Fruit fly (Drosophila melanogaster) whole organism, embryonic: ENCODE data around the gene CG42759.

ENCODE experiments used
- Bgb ChIP-seq: fragments of 200-800 bp; sonication (Bioruptor generic); IDR thresholded peaks from 2 replicates; pipeline ENCODE4 v1.3.6; 2022; ENCODE audit warnings: missing biosample characterization, missing genetic modification characterization; ENCODE audit not compliant: partially characterized antibody
- BtbVII ChIP-seq: fragments of 200-800 bp; sonication (Bioruptor generic); optimal IDR thresholded peaks from 3 replicates; lab custom pipeline; 2017; ENCODE audit warnings: missing biosample characterization, mild to moderate bottlenecking, missing genetic modification characterization
- CG12659 ChIP-seq: fragments of 200-800 bp; sonication (Bioruptor generic); optimal IDR thresholded peaks from 3 replicates; lab custom pipeline; 2017; ENCODE audit warnings: mild to moderate bottlenecking, missing biosample characterization, missing genetic modification reagents, missing genetic modification characterization
- CG12744 ChIP-seq: fragments of 200-800 bp; sonication (Bioruptor generic); optimal IDR thresholded peaks from 2 replicates; lab custom pipeline; 2016; ENCODE audit warnings: missing biosample characterization, missing genetic modification characterization
- CG13287 ChIP-seq: fragments of 200-800 bp; sonication (Bioruptor generic); IDR thresholded peaks from 2 replicates; pipeline ENCODE4 v1.3.6; 2022; ENCODE audit warnings: missing biosample characterization, missing genetic modification characterization; ENCODE audit not compliant: partially characterized antibody
- CG14441 ChIP-seq: fragments of 200-800 bp; sonication (Bioruptor generic); IDR thresholded peaks from 2 replicates; pipeline ENCODE4 v1.3.6; 2022; ENCODE audit warnings: missing biosample characterization, missing genetic modification characterization
- CG15479 ChIP-seq: fragments of 200-800 bp; sonication (Bioruptor generic); optimal IDR thresholded peaks from 3 replicates; lab custom pipeline; 2019; ENCODE audit warnings: missing biosample characterization, mild to moderate bottlenecking, missing genetic modification characterization, moderate library complexity
- CG16813 ChIP-seq: fragments of 200-800 bp; sonication (Bioruptor generic); IDR thresholded peaks from 3 replicates; pipeline ENCODE4 v1.3.6; 2022; ENCODE audit warnings: missing biosample characterization, missing genetic modification characterization; ENCODE audit not compliant: partially characterized antibody
- CG1792 ChIP-seq: fragments of 200-800 bp; sonication (Bioruptor generic); optimal IDR thresholded peaks from 2 replicates; lab custom pipeline; 2016; ENCODE audit warnings: missing biosample characterization, missing genetic modification characterization
- CG18764 ChIP-seq: fragments of 200-800 bp; sonication (Bioruptor generic); optimal IDR thresholded peaks from 3 replicates; lab custom pipeline; 2016; ENCODE audit warnings: missing biosample characterization, missing genetic modification characterization
- CG3065 ChIP-seq: fragments of 200-800 bp; sonication (Bioruptor generic); optimal IDR thresholded peaks from 2 replicates; lab custom pipeline; 2016; ENCODE audit warnings: missing biosample characterization, missing genetic modification characterization
- CG34422 ChIP-seq: fragments of 200-800 bp; sonication (Bioruptor generic); IDR thresholded peaks from 3 replicates; pipeline ENCODE4 v1.3.6; 2022; ENCODE audit warnings: missing biosample characterization, missing genetic modification characterization
- CG3847 ChIP-seq: fragments of 200-800 bp; sonication (Bioruptor generic); IDR thresholded peaks from 2 replicates; pipeline ENCODE4 v1.3.6; 2022; ENCODE audit warnings: missing biosample characterization, missing genetic modification characterization
- CG9817 ChIP-seq: fragments of 200-800 bp; sonication (Bioruptor generic); optimal IDR thresholded peaks from 2 replicates; lab custom pipeline; 2018; ENCODE audit warnings: missing biosample characterization, mild to moderate bottlenecking, missing genetic modification characterization, moderate library complexity
- D19A ChIP-seq: fragments of 200-800 bp; optimal IDR thresholded peaks from 3 replicates; lab custom pipeline; 2019; ENCODE audit warnings: missing biosample characterization, mild to moderate bottlenecking, missing genetic modification characterization, moderate library complexity
- E2f1 ChIP-seq: fragments of 200-800 bp; sonication (Bioruptor generic); IDR thresholded peaks from 2 replicates; pipeline ENCODE4 v1.3.6; 2022; ENCODE audit warnings: missing biosample characterization, missing genetic modification characterization
- Ets97D ChIP-seq: fragments of 200-800 bp; sonication (Bioruptor generic); optimal IDR thresholded peaks from 3 replicates; lab custom pipeline; 2016; ENCODE audit warnings: missing biosample characterization, missing genetic modification characterization
- H2.0 ChIP-seq: fragments of 200-800 bp; sonication (Bioruptor generic); IDR thresholded peaks from 2 replicates; pipeline ENCODE4 v1.3.6; 2022; ENCODE audit warnings: missing biosample characterization, missing genetic modification characterization
- Mrtf ChIP-seq: fragments of 200-800 bp; sonication (Bioruptor generic); IDR thresholded peaks from 3 replicates; pipeline ENCODE4 v1.3.6; 2022; ENCODE audit warnings: missing biosample characterization, missing genetic modification characterization
- Myb ChIP-seq: fragments of 200-800 bp; sonication (Bioruptor generic); optimal IDR thresholded peaks from 2 replicates; lab custom pipeline; 2016; ENCODE audit warnings: missing biosample characterization, missing genetic modification characterization
- PHDP ChIP-seq: fragments of 200-800 bp; sonication (Bioruptor generic); optimal IDR thresholded peaks from 3 replicates; lab custom pipeline; 2018; ENCODE audit warnings: missing biosample characterization, mild to moderate bottlenecking, missing genetic modification characterization, moderate library complexity
- Six4 ChIP-seq: fragments of 200-800 bp; sonication (Bioruptor generic); optimal IDR thresholded peaks from 2 replicates; lab custom pipeline; 2016; ENCODE audit warnings: missing biosample characterization, missing genetic modification characterization
- Spps ChIP-seq: fragments of 200-800 bp; sonication (Bioruptor generic); optimal IDR thresholded peaks from 2 replicates; lab custom pipeline; 2018; ENCODE audit warnings: missing biosample characterization, mild to moderate bottlenecking, missing genetic modification characterization
- Xrp1 ChIP-seq: fragments of 200-800 bp; sonication (Bioruptor generic); IDR thresholded peaks from 2 replicates; pipeline ENCODE4 v1.3.6; 2022; ENCODE audit warnings: missing biosample characterization, missing genetic modification characterization
- YL-1 ChIP-seq: fragments of 200-800 bp; sonication (Bioruptor generic); optimal IDR thresholded peaks from 3 replicates; lab custom pipeline; 2017; ENCODE audit warnings: missing biosample characterization, mild to moderate bottlenecking, missing genetic modification characterization
- az2 ChIP-seq: fragments of 200-800 bp; sonication (Bioruptor generic); optimal IDR thresholded peaks from 3 replicates; lab custom pipeline; 2016; ENCODE audit warnings: missing biosample characterization, missing genetic modification characterization
- bigmax ChIP-seq: fragments of 200-800 bp; sonication (Bioruptor generic); optimal IDR thresholded peaks from 2 replicates; lab custom pipeline; 2018; ENCODE audit warnings: missing biosample characterization, mild to moderate bottlenecking, missing genetic modification characterization
- cato ChIP-seq: fragments of 200-800 bp; sonication (Bioruptor generic); optimal IDR thresholded peaks from 2 replicates; lab custom pipeline; 2016; ENCODE audit warnings: missing biosample characterization, missing genetic modification characterization, borderline replicate concordance
- caup ChIP-seq: fragments of 200-800 bp; sonication (Bioruptor generic); optimal IDR thresholded peaks from 3 replicates; lab custom pipeline; 2017; ENCODE audit warnings: missing biosample characterization, mild to moderate bottlenecking, missing genetic modification characterization, moderate library complexity; ENCODE audit not compliant: severe bottlenecking
- ci ChIP-seq: fragments of 200-800 bp; sonication (Bioruptor generic); IDR thresholded peaks from 3 replicates; pipeline ENCODE4 v1.3.6; 2022; ENCODE audit warnings: missing biosample characterization, missing genetic modification characterization
- eve ChIP-seq, 2 experiments: fragments of >200 bp; optimal IDR thresholded peaks; 2 replicates each; lab custom pipeline; 2017; ENCODE audit warnings: missing biosample characterization in 2 of 2, missing genetic modification characterization in 2 of 2
- fd102C ChIP-seq: fragments of 200-800 bp; sonication (Bioruptor generic); optimal IDR thresholded peaks from 2 replicates; lab custom pipeline; 2018; ENCODE audit warnings: missing biosample characterization, mild to moderate bottlenecking, missing genetic modification characterization, moderate library complexity
- fd96Cb ChIP-seq: fragments of 200-800 bp; sonication (Bioruptor generic); optimal IDR thresholded peaks from 2 replicates; lab custom pipeline; 2018; ENCODE audit warnings: missing biosample characterization, mild to moderate bottlenecking, missing genetic modification characterization, moderate library complexity
- gce ChIP-seq: fragments of 200-800 bp; sonication (Bioruptor generic); IDR thresholded peaks from 3 replicates; pipeline ENCODE4 v1.3.6; 2022; ENCODE audit warnings: missing biosample characterization, missing genetic modification characterization
- grn ChIP-seq: fragments of 200-800 bp; sonication (Bioruptor generic); optimal IDR thresholded peaks from 3 replicates; lab custom pipeline; 2017; ENCODE audit warnings: missing biosample characterization, missing genetic modification characterization
- gro ChIP-seq: fragments of 200-800 bp; sonication (Bioruptor generic); optimal IDR thresholded peaks from 2 replicates; lab custom pipeline; 2016; ENCODE audit warnings: missing biosample characterization, missing genetic modification characterization
- lbe ChIP-seq: fragments of 200-800 bp; sonication (Bioruptor generic); optimal IDR thresholded peaks from 2 replicates; lab custom pipeline; 2016; ENCODE audit warnings: missing biosample characterization, mild to moderate bottlenecking, missing genetic modification characterization
- luna ChIP-seq: fragments of 200-800 bp; sonication (Bioruptor generic); optimal IDR thresholded peaks from 2 replicates; lab custom pipeline; 2016; ENCODE audit warnings: missing biosample characterization, missing genetic modification characterization
- mam ChIP-seq: fragments of 200-800 bp; sonication (Bioruptor generic); optimal IDR thresholded peaks from 3 replicates; lab custom pipeline; 2016; ENCODE audit warnings: missing biosample characterization, missing genetic modification characterization
- mirr ChIP-seq: fragments of 200-800 bp; sonication (Bioruptor generic); optimal IDR thresholded peaks from 3 replicates; lab custom pipeline; 2018; ENCODE audit warnings: missing biosample characterization, mild to moderate bottlenecking, missing genetic modification characterization
- nerfin-1 ChIP-seq: fragments of 200-800 bp; sonication (Bioruptor generic); optimal IDR thresholded peaks from 3 replicates; lab custom pipeline; 2019; ENCODE audit warnings: missing biosample characterization, mild to moderate bottlenecking, missing genetic modification characterization, moderate library complexity
- pnt ChIP-seq: fragments of 200-800 bp; sonication (Bioruptor generic); optimal IDR thresholded peaks from 3 replicates; lab custom pipeline; 2016; ENCODE audit warnings: missing biosample characterization, missing genetic modification characterization
- prd ChIP-seq, 3 experiments: fragments of >200 bp in 2 of 3; fragments of 200-800 bp in 1 of 3; sonication (Bioruptor generic) in 1 of 3; optimal IDR thresholded peaks in 2 of 3; IDR thresholded peaks in 1 of 3; 2 replicates in 2 of 3; 3 replicates in 1 of 3; pipeline versions ENCODE4 v1.3.6 to Lab custom; 2017 to 2022; ENCODE audit warnings: missing biosample characterization in 1 of 3, missing genetic modification characterization in 1 of 3
- pum ChIP-seq: fragments of 200-800 bp; sonication (Bioruptor generic); optimal IDR thresholded peaks from 2 replicates; lab custom pipeline; 2016; ENCODE audit warnings: missing biosample characterization, missing genetic modification characterization
- repo ChIP-seq: fragments of 200-800 bp; sonication (Bioruptor generic); optimal IDR thresholded peaks from 2 replicates; lab custom pipeline; 2016; ENCODE audit warnings: missing biosample characterization, missing genetic modification characterization
- row ChIP-seq: fragments of 200-800 bp; sonication (Bioruptor generic); IDR thresholded peaks from 3 replicates; pipeline ENCODE4 v1.3.6; 2022; ENCODE audit warnings: missing biosample characterization, missing genetic modification characterization
- run ChIP-seq: fragments of 200-800 bp; sonication (Bioruptor generic); optimal IDR thresholded peaks from 3 replicates; lab custom pipeline; 2018; ENCODE audit warnings: missing biosample characterization, mild to moderate bottlenecking, missing genetic modification characterization
- sqz ChIP-seq: fragments of 200-800 bp; sonication (Bioruptor generic); optimal IDR thresholded peaks from 3 replicates; lab custom pipeline; 2018; ENCODE audit warnings: missing biosample characterization, mild to moderate bottlenecking, missing genetic modification characterization
- vfl ChIP-seq: fragments of 200-800 bp; sonication (Bioruptor generic); optimal IDR thresholded peaks from 2 replicates; lab custom pipeline; 2016; ENCODE audit warnings: missing biosample characterization, missing genetic modification characterization
- wor ChIP-seq: fragments of 200-800 bp; sonication (Bioruptor generic); IDR thresholded peaks from 2 replicates; pipeline ENCODE4 v1.3.6; 2022; ENCODE audit warnings: missing biosample characterization, missing genetic modification characterization
- zf30C ChIP-seq: fragments of 200-800 bp; sonication (Bioruptor generic); optimal IDR thresholded peaks from 3 replicates; lab custom pipeline; 2018; ENCODE audit warnings: missing biosample characterization, mild to moderate bottlenecking, missing genetic modification characterization

The CG42759 gene

DNA sequence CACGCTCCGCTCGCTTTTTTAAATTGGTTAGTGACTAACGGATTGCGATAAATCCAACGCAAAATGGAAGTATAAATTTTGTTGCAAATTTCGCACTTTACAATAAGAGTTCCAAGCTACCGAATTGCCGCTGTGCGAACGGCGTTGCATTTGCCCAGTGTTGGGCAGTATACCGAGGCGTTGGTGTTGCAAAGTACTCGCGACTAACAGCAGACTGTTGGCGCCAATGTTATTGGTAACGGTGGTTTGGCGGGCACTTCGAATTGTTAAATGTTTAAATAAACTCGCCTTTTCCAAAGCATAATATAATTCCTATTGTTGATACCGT, 8.6 kb upstream of the CG42759 start (continued):
- TF ChIP-seq H2.0 (GFP tag; lab: Robert Waterston, UW) (no peak), luna (GFP tag; lab: Kevin White, UChicago) (no peak), Mrtf (no peak), CG14441 (GFP tag; lab: Robert Waterston, UW) (no peak), repo (no peak), grn (GFP tag; lab: Kevin White, UChicago) (no peak), zf30C (GFP tag; lab: Kevin White, UChicago) (no peak), BtbVII (GFP tag; lab: Kevin White, UChicago) (no peak), CG12744 (GFP tag; lab: Kevin White, UChicago) (no peak), Six4 (GFP tag; lab: Kevin White, UChicago) (no peak), CG3065 (no peak), ci (GFP tag; lab: Robert Waterston, UW) (peak; percentile 56; the same call in 2 of the 3 replicates), fd102C (GFP tag; lab: Kevin White, UChicago) (no peak), gro (GFP tag; lab: Kevin White, UChicago) (peak; percentile 66), row (peak; percentile 8; the same call in 1 of the 3 replicates), CG16813 (GFP tag; lab: Robert Waterston, UW) (no peak), D19A (tag; lab: Kevin White, UChicago) (no peak), prd (optimal IDR thresholded peaks at IDR 0.05; lab: Kevin White, UChicago) (no peak), prd (GFP tag; IDR thresholded peaks at IDR 0.05; lab: Robert Waterston, UW) (no peak), CG34422 (no peak; the same call in 2 of the 3 replicates), az2 (GFP tag; lab: Kevin White, UChicago) (peak; percentile 25), Xrp1 (GFP tag; lab: Robert Waterston, UW) (0 out of 2 replicates have a peak, but pooled peaks have one; percentile 27), Bgb (GFP tag; lab: Robert Waterston, UW) (peak; percentile 35; the same call in 1 of the 2 replicates), run (tag; lab: Kevin White, UChicago) (no peak), gce (no peak), CG3847 (GFP tag; lab: Robert Waterston, UW) (peak; percentile 68), wor (GFP tag; lab: Robert Waterston, UW) (no peak), bigmax (GFP tag; lab: Kevin White, UChicago) (no peak), YL-1 (GFP tag; lab: Kevin White, UChicago) (peak; percentile 16), vfl (GFP tag; lab: Kevin White, UChicago) (peak; percentile 7), E2f1 (peak; percentile 29; the same call in 1 of the 2 replicates), nerfin-1 (tag; lab: Kevin White, UChicago) (no peak), fd96Cb (tag; lab: Kevin White, UChicago) (no peak), CG18764 (no peak), cato (GFP tag; lab: Kevin White, UChicago) (no peak), pnt (no peak), mirr (GFP tag; lab: Kevin White, UChicago) (no peak), mam (GFP tag; lab: Kevin White, UChicago) (peak; percentile 31), Myb (GFP tag; lab: Kevin White, UChicago) (peak; percentile 68), Spps (tag; lab: Kevin White, UChicago) (no peak), caup (peak; percentile 71), PHDP (tag; lab: Kevin White, UChicago) (peak; percentile 0), eve (GFP tag; optimal IDR thresholded peaks at IDR 0.05; lab: Kevin White, UChicago) (no peak), lbe (GFP tag; lab: Kevin White, UChicago) (peak; percentile 76), CG9817 (tag; lab: Kevin White, UChicago) (peak; percentile 18), CG13287 (GFP tag; lab: Robert Waterston, UW) (peak; percentile 61), sqz (GFP tag; lab: Kevin White, UChicago) (no peak), CG15479 (GFP tag; lab: Kevin White, UChicago) (peak; percentile 48), Ets97D (GFP tag; lab: Kevin White, UChicago) (peak; percentile 68), CG12659 (GFP tag; lab: Kevin White, UChicago) (peak; percentile 68), pum (GFP tag; lab: Kevin White, UChicago) (peak; percentile 16), CG1792 (GFP tag; lab: Kevin White, UChicago) (no peak)
